Worm (Caenorhabditis elegans) whole organism, L3 larva: Measurements from ENCODE around the gene mihp-2.

Experiments used
- ama-1 ChIP-seq: fragments of 150-350 bp; optimal IDR thresholded peaks from 2 replicates; lab custom pipeline; 2018
- ceh-16 ChIP-seq: sonication (generic microtip); optimal IDR thresholded peaks from 2 replicates; lab custom pipeline; 2017; ENCODE audit warnings: missing biosample characterization, missing genetic modification characterization
- elt-1 ChIP-seq: fragments of 150-350 bp; optimal IDR thresholded peaks from 2 replicates; lab custom pipeline; 2014; ENCODE audit warnings: missing biosample characterization, missing genetic modification characterization
- fkh-10 ChIP-seq: sonication (generic microtip); optimal IDR thresholded peaks from 2 replicates; lab custom pipeline; 2017; ENCODE audit warnings: missing biosample characterization, missing genetic modification reagents, missing genetic modification characterization
- jun-1 ChIP-seq: fragments of 150-350 bp; optimal IDR thresholded peaks from 2 replicates; lab custom pipeline; 2014; ENCODE audit warnings: missing biosample characterization, missing genetic modification reagents, missing genetic modification characterization
- nhr-237 ChIP-seq: fragments of 150-350 bp; optimal IDR thresholded peaks from 2 replicates; lab custom pipeline; 2014; ENCODE audit warnings: missing biosample characterization, missing genetic modification characterization
- snpc-4 ChIP-seq: fragments of 150-350 bp; optimal IDR thresholded peaks from 2 replicates; lab custom pipeline; 2014; ENCODE audit warnings: missing biosample characterization, missing genetic modification characterization
- unc-39 ChIP-seq: sonication (generic microtip); optimal IDR thresholded peaks from 4 replicates; lab custom pipeline; 2017; ENCODE audit warnings: missing biosample characterization, missing genetic modification characterization
- unc-62 ChIP-seq: fragments of 150-350 bp; sonication (generic microtip); optimal IDR thresholded peaks from 4 replicates; lab custom pipeline; 2014; ENCODE audit warnings: missing biosample characterization, missing genetic modification reagents, missing genetic modification characterization
- ztf-11 ChIP-seq: fragments of 150-350 bp; optimal IDR thresholded peaks from 2 replicates; lab custom pipeline; 2014; ENCODE audit warnings: missing biosample characterization, missing genetic modification characterization

DNA sequence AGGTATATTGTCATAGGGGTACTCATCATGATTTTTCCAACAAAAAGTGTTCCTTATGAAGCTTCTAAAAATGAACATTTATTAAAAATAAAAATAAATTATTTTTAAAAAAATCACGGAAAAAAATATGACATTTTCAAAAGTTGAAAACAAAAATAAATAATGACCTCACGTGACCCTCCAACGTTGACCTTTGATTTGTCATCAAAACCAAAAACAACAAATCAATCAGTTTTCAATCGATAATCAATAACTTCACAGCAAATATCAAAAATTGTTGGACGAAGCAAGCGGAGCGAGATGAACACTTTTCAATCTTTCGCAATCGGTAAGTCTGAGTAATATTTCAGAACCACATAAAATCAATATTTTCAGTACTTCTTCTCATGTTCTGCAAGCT is 36.8 kb downstream of the mihp-2 start, which contains the start of gene Y80D3A.8:
- no peak for TF ChIP-seq ztf-11 (tag; lab: Kevin White, UChicago)
- no peak for TF ChIP-seq ama-1 (lab: Kevin White, UChicago)
- TF ChIP-seq nhr-237 (tag; lab: Kevin White, UChicago) = no peak
- no peak for TF ChIP-seq fkh-10 (GFP tag; lab: Kevin White, UChicago)
- no peak for TF ChIP-seq elt-1
- no peak for TF ChIP-seq unc-39
- no peak for TF ChIP-seq jun-1 (tag; lab: Kevin White, UChicago)
- TF ChIP-seq unc-62 = no peak
- no peak for TF ChIP-seq snpc-4 (tag; lab: Kevin White, UChicago)
- TF ChIP-seq ceh-16 (tag; lab: Kevin White, UChicago) = no peak
